Worm (Caenorhabditis elegans): ENCODE results near the gene srd-48.

DNA sequence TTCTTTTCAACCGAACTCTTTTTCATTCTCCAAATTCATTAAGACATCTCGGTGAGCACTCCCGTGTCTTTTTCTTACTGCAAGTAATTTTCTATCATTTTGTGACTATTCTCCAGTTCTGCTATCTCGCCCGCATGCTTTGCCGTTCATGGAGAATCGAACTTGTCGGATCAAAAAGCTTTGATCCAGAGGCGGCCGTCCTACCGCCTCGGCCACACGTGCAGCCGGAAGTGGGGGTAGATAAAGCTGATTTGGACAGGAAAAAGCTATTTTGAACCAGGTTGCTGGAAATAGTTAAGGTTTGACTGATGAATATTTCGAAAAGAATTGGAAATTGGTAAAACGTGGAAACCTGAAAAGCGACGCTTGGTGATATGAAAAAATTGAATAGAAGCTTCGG is 31.7 kb upstream of the srd-48 start:
- TF ChIP-seq unc-130 (GFP tag; optimal IDR thresholded peaks at IDR 0.05), result no peak
- TF ChIP-seq dpl-1 (GFP tag; optimal IDR thresholded peaks at IDR 0.05), result no peak
- no peak for TF ChIP-seq snpc-3.4 (tag; optimal IDR thresholded peaks at IDR 0.05)
- TF ChIP-seq Y53F4B.3 (GFP tag; IDR thresholded peaks at IDR 0.05), result no peak
- TF ChIP-seq ceh-100 (GFP tag; IDR thresholded peaks at IDR 0.05), result no peak
- no peak for TF ChIP-seq somi-1 (GFP tag; optimal IDR thresholded peaks at IDR 0.05)
- TF ChIP-seq snpc-4 (GFP tag; optimal IDR thresholded peaks at IDR 0.05), result no peak
- TF ChIP-seq snpc-4 (tag; optimal IDR thresholded peaks at IDR 0.05), result no peak
- no peak for TF ChIP-seq fkh-3 (tag; optimal IDR thresholded peaks at IDR 0.05)
- TF ChIP-seq bed-1 (GFP tag; IDR thresholded peaks at IDR 0.05), result no peak
- no peak for TF ChIP-seq pha-4 (tag; optimal IDR thresholded peaks at IDR 0.05)

Data from whole organism, young adult.